Fruit fly (Drosophila melanogaster) whole organism, embryonic: ENCODE data around the gene CG34384.

ENCODE experiments used
- Atf6 ChIP-seq: fragments of 200-800 bp; sonication (Bioruptor generic); IDR thresholded peaks from 2 replicates; pipeline ENCODE4 v1.3.6; 2022; ENCODE audit warnings: missing biosample characterization, missing genetic modification characterization
- CG10431 ChIP-seq: fragments of 200-800 bp; sonication (Bioruptor generic); optimal IDR thresholded peaks from 3 replicates; lab custom pipeline; 2018; ENCODE audit warnings: missing biosample characterization, mild to moderate bottlenecking, missing genetic modification characterization
- CG12744 ChIP-seq: fragments of 200-800 bp; sonication (Bioruptor generic); optimal IDR thresholded peaks from 2 replicates; lab custom pipeline; 2016; ENCODE audit warnings: missing biosample characterization, missing genetic modification characterization
- CG14014 ChIP-seq: fragments of 200-800 bp; sonication (Bioruptor generic); IDR thresholded peaks from 2 replicates; pipeline ENCODE4 v1.3.6; 2022; ENCODE audit warnings: missing biosample characterization, missing genetic modification characterization
- CG14667 ChIP-seq: fragments of 200-800 bp; sonication (Bioruptor generic); IDR thresholded peaks from 2 replicates; pipeline ENCODE4 v1.3.6; 2022; ENCODE audit warnings: missing biosample characterization, missing genetic modification characterization
- CG14860 ChIP-seq: fragments of 200-800 bp; sonication (Bioruptor generic); IDR thresholded peaks from 3 replicates; pipeline ENCODE4 v1.3.6; 2022; ENCODE audit warnings: missing biosample characterization, missing genetic modification characterization; ENCODE audit not compliant: partially characterized antibody
- CG15269 ChIP-seq: fragments of 200-800 bp; sonication (Bioruptor generic); optimal IDR thresholded peaks from 2 replicates; lab custom pipeline; 2018; ENCODE audit warnings: missing biosample characterization, mild to moderate bottlenecking, missing genetic modification characterization, moderate library complexity
- CG17186 ChIP-seq: fragments of 200-800 bp; sonication (Bioruptor generic); optimal IDR thresholded peaks from 3 replicates; lab custom pipeline; 2017; ENCODE audit warnings: missing biosample characterization, missing genetic modification reagents, missing genetic modification characterization
- CG1832 ChIP-seq: fragments of 200-800 bp; sonication (Bioruptor generic); optimal IDR thresholded peaks from 2 replicates; lab custom pipeline; 2017; ENCODE audit warnings: missing biosample characterization, mild to moderate bottlenecking, missing genetic modification characterization, inconsistent platforms
- CG18619 ChIP-seq: fragments of 200-800 bp; sonication (Bioruptor generic); optimal IDR thresholded peaks from 3 replicates; lab custom pipeline; 2017; ENCODE audit warnings: missing biosample characterization, mild to moderate bottlenecking, missing genetic modification characterization
- CG2129 ChIP-seq: fragments of 200-800 bp; sonication (Bioruptor generic); IDR thresholded peaks from 2 replicates; pipeline ENCODE4 v1.3.6; 2022; ENCODE audit warnings: missing biosample characterization, missing genetic modification characterization; ENCODE audit not compliant: partially characterized antibody
- CG2875 ChIP-seq: fragments of 200-800 bp; sonication (Bioruptor generic); optimal IDR thresholded peaks from 2 replicates; lab custom pipeline; 2017; ENCODE audit warnings: missing biosample characterization, mild to moderate bottlenecking, missing genetic modification characterization, missing genetic modification reagents
- CG30020 ChIP-seq: fragments of 200-800 bp; optimal IDR thresholded peaks from 2 replicates; lab custom pipeline; 2019; ENCODE audit warnings: missing biosample characterization, mild to moderate bottlenecking, missing genetic modification characterization, moderate library complexity
- CG32772 ChIP-seq: fragments of 200-800 bp; sonication (Bioruptor generic); IDR thresholded peaks from 2 replicates; pipeline ENCODE4 v1.3.6; 2022; ENCODE audit warnings: missing biosample characterization, missing genetic modification characterization
- CG3407 ChIP-seq: fragments of 200-800 bp; sonication (Bioruptor generic); optimal IDR thresholded peaks from 2 replicates; lab custom pipeline; 2018; ENCODE audit warnings: missing biosample characterization, mild to moderate bottlenecking, missing genetic modification characterization
- CG34376 ChIP-seq: fragments of 200-800 bp; sonication (Bioruptor generic); optimal IDR thresholded peaks from 2 replicates; lab custom pipeline; 2018; ENCODE audit warnings: missing biosample characterization, mild to moderate bottlenecking, missing genetic modification characterization
- CG3847 ChIP-seq: fragments of 200-800 bp; sonication (Bioruptor generic); IDR thresholded peaks from 2 replicates; pipeline ENCODE4 v1.3.6; 2022; ENCODE audit warnings: missing biosample characterization, missing genetic modification characterization
- CG5953 ChIP-seq: fragments of 200-800 bp; sonication (Bioruptor generic); IDR thresholded peaks from 2 replicates; pipeline ENCODE4 v1.3.6; 2022; ENCODE audit warnings: missing biosample characterization, missing genetic modification characterization
- CG6813 ChIP-seq: fragments of 200-800 bp; sonication (Bioruptor generic); optimal IDR thresholded peaks from 2 replicates; lab custom pipeline; 2017; ENCODE audit warnings: missing biosample characterization, missing genetic modification characterization, mild to moderate bottlenecking, moderate library complexity, missing genetic modification reagents
- CG6854 ChIP-seq: fragments of 200-800 bp; sonication (Bioruptor generic); optimal IDR thresholded peaks from 3 replicates; lab custom pipeline; 2017; ENCODE audit warnings: missing biosample characterization, mild to moderate bottlenecking, missing genetic modification characterization
- CG7786 ChIP-seq: fragments of 200-800 bp; sonication (Bioruptor generic); optimal IDR thresholded peaks from 2 replicates; lab custom pipeline; 2016; ENCODE audit warnings: missing biosample characterization, missing genetic modification characterization
- CG7928 ChIP-seq: fragments of 200-800 bp; sonication (Bioruptor generic); optimal IDR thresholded peaks from 2 replicates; lab custom pipeline; 2017; ENCODE audit warnings: missing biosample characterization, mild to moderate bottlenecking, missing genetic modification characterization
- CG7963 ChIP-seq: fragments of 200-800 bp; sonication (Bioruptor generic); IDR thresholded peaks from 3 replicates; pipeline ENCODE4 v1.3.6; 2022; ENCODE audit warnings: missing biosample characterization, missing genetic modification characterization; ENCODE audit not compliant: partially characterized antibody
- CG9797 ChIP-seq: fragments of 200-800 bp; sonication (Bioruptor generic); optimal IDR thresholded peaks from 3 replicates; lab custom pipeline; 2018; ENCODE audit warnings: missing biosample characterization, mild to moderate bottlenecking, missing genetic modification characterization
- CG9932 ChIP-seq: fragments of 200-800 bp; sonication (Bioruptor generic); IDR thresholded peaks from 2 replicates; pipeline ENCODE4 v1.3.6; 2022; ENCODE audit warnings: missing biosample characterization, missing genetic modification characterization
- Dfd ChIP-seq, 2 experiments: fragments of >200 bp; optimal IDR thresholded peaks; 2 replicates each; lab custom pipeline; 2017; ENCODE audit warnings: missing biosample characterization in 2 of 2, missing genetic modification characterization in 2 of 2
- Eip74EF ChIP-seq, 2 experiments: fragments of 200-800 bp in 1 of 2; fragments of >200 bp in 1 of 2; sonication (Bioruptor generic) in 1 of 2; optimal IDR thresholded peaks; 2 replicates each; lab custom pipeline; 2017 to 2019; ENCODE audit warnings: missing biosample characterization in 2 of 2, missing genetic modification characterization in 2 of 2, mild to moderate bottlenecking in 1 of 2, moderate library complexity in 1 of 2
- Gug ChIP-seq: fragments of 200-800 bp; sonication (Bioruptor generic); IDR thresholded peaks from 4 replicates; pipeline ENCODE4 v1.3.6; 2022; ENCODE audit warnings: missing biosample characterization, missing genetic modification characterization
- HLH3B ChIP-seq: fragments of 200-800 bp; sonication (Bioruptor generic); IDR thresholded peaks from 2 replicates; pipeline ENCODE4 v1.3.6; 2022; ENCODE audit warnings: missing biosample characterization, missing genetic modification characterization
- Hr3 ChIP-seq: fragments of 200-800 bp; sonication (Bioruptor generic); optimal IDR thresholded peaks from 3 replicates; lab custom pipeline; 2016; ENCODE audit warnings: missing biosample characterization, missing genetic modification characterization
- Meics ChIP-seq: fragments of 200-800 bp; sonication (Bioruptor generic); optimal IDR thresholded peaks from 2 replicates; lab custom pipeline; 2017; ENCODE audit warnings: missing biosample characterization, mild to moderate bottlenecking, missing genetic modification characterization
- NfI ChIP-seq: fragments of 200-800 bp; sonication (Bioruptor generic); optimal IDR thresholded peaks from 3 replicates; lab custom pipeline; 2018; ENCODE audit warnings: missing biosample characterization, mild to moderate bottlenecking, missing genetic modification characterization, moderate library complexity
- Optix ChIP-seq: fragments of 200-800 bp; sonication (Bioruptor generic); IDR thresholded peaks from 3 replicates; pipeline ENCODE4 v1.3.6; 2022; ENCODE audit warnings: missing biosample characterization, missing genetic modification characterization
- Sox100B ChIP-seq: fragments of 200-800 bp; sonication (Bioruptor generic); optimal IDR thresholded peaks from 3 replicates; lab custom pipeline; 2018; ENCODE audit warnings: missing biosample characterization, mild to moderate bottlenecking, missing genetic modification characterization
- Sry-β ChIP-seq: fragments of 200-800 bp; sonication (Bioruptor generic); optimal IDR thresholded peaks from 2 replicates; lab custom pipeline; 2018; ENCODE audit warnings: missing biosample characterization, mild to moderate bottlenecking, missing genetic modification characterization, moderate library complexity
- ato ChIP-seq: fragments of 200-800 bp; sonication (Bioruptor generic); IDR thresholded peaks from 2 replicates; pipeline ENCODE4 v1.3.6; 2022; ENCODE audit warnings: missing biosample characterization, missing genetic modification characterization; ENCODE audit not compliant: partially characterized antibody
- bowl ChIP-seq: fragments of 200-800 bp; sonication (Bioruptor generic); IDR thresholded peaks from 2 replicates; pipeline ENCODE4 v1.3.6; 2022; ENCODE audit warnings: missing biosample characterization, missing genetic modification characterization
- cas ChIP-seq: fragments of 200-800 bp; sonication (Bioruptor generic); IDR thresholded peaks from 2 replicates; pipeline ENCODE4 v1.3.6; 2022; ENCODE audit warnings: missing biosample characterization, missing genetic modification characterization
- ci ChIP-seq: fragments of 200-800 bp; sonication (Bioruptor generic); IDR thresholded peaks from 3 replicates; pipeline ENCODE4 v1.3.6; 2022; ENCODE audit warnings: missing biosample characterization, missing genetic modification characterization
- gcm2 ChIP-seq: fragments of 200-800 bp; sonication (Bioruptor generic); optimal IDR thresholded peaks from 2 replicates; lab custom pipeline; 2016; ENCODE audit warnings: missing biosample characterization, missing genetic modification characterization
- inv ChIP-seq: fragments of 200-800 bp; sonication (Bioruptor generic); IDR thresholded peaks from 2 replicates; pipeline ENCODE4 v1.3.6; 2022; ENCODE audit warnings: missing biosample characterization, missing genetic modification characterization; ENCODE audit not compliant: partially characterized antibody
- kah ChIP-seq: fragments of 200-800 bp; sonication (Bioruptor generic); optimal IDR thresholded peaks from 2 replicates; lab custom pipeline; 2018; ENCODE audit warnings: missing biosample characterization, mild to moderate bottlenecking, missing genetic modification characterization
- kay ChIP-seq: fragments of 200-800 bp; sonication (Bioruptor generic); optimal IDR thresholded peaks from 2 replicates; lab custom pipeline; 2016; ENCODE audit warnings: missing biosample characterization, missing genetic modification characterization
- klu ChIP-seq: fragments of 200-800 bp; sonication (Bioruptor generic); IDR thresholded peaks from 2 replicates; pipeline ENCODE4 v1.3.6; 2022; ENCODE audit warnings: missing biosample characterization, missing genetic modification characterization
- lmd ChIP-seq: fragments of 200-800 bp; sonication (Bioruptor generic); IDR thresholded peaks from 2 replicates; pipeline ENCODE4 v1.3.6; 2022; ENCODE audit warnings: missing biosample characterization, missing genetic modification characterization
- nerfin-1 ChIP-seq: fragments of 200-800 bp; sonication (Bioruptor generic); optimal IDR thresholded peaks from 3 replicates; lab custom pipeline; 2019; ENCODE audit warnings: missing biosample characterization, mild to moderate bottlenecking, missing genetic modification characterization, moderate library complexity
- sens ChIP-seq: fragments of 200-800 bp; sonication (Bioruptor generic); peaks from one replicate; lab custom pipeline; 2016; ENCODE audit warnings: missing biosample characterization, missing genetic modification characterization
- sens-2 ChIP-seq: fragments of 200-800 bp; sonication (Bioruptor generic); IDR thresholded peaks from 2 replicates; pipeline ENCODE4 v1.3.6; 2022; ENCODE audit warnings: missing biosample characterization, missing genetic modification characterization
- stwl ChIP-seq: fragments of 200-800 bp; sonication (Bioruptor generic); optimal IDR thresholded peaks from 3 replicates; lab custom pipeline; 2018; ENCODE audit warnings: missing biosample characterization, mild to moderate bottlenecking, missing genetic modification characterization, moderate library complexity

The CG34384 gene

DNA sequence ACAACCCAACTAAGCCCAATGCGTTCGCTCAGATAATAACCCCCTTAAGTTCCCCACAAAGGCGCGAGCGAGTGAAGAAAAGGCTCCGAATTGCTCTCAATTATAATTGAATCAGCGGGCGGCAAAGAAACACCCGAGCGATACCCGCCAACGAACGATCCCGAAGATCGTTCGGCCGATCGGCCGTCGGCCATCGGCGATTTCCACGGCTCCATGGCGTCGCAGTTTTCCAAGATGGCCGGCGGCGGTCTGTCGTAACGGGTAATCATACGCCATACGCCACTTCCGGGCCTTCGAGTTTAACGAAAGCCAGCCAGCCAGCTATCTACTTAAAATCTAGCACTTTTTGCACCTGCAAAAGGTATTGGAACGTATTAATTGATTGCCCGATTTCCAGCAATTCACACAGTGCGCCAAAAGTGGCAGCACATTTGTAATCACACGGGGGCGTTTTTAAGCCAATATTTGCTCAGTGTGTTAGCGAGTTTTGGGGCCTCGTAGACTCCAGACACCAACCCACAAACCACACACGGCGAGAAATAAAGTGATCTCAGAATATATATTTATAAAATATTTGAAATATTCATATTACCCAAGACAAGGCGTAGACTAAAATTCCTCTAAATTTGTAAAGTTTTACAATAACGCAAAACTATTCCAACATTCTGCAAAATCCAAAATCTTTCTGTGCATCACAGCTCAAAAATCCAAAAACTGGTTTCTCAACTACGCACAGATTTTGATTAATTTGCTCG lies 78.3 kb downstream of the CG34384 start (continued):
- no peak for TF ChIP-seq Dfd (GFP tag; optimal IDR thresholded peaks at IDR 0.05; lab: Kevin White, UChicago)
- peak; percentile 26 for TF ChIP-seq Sox100B (GFP tag; lab: Kevin White, UChicago)
- peak; percentile 24 for TF ChIP-seq CG15269
- TF ChIP-seq inv (GFP tag; lab: Robert Waterston, UW): no peak
- TF ChIP-seq CG9797: no peak
- TF ChIP-seq CG34376 (GFP tag; lab: Kevin White, UChicago): no peak
- no peak for TF ChIP-seq Optix (GFP tag; lab: Robert Waterston, UW)
- peak; percentile 61 for TF ChIP-seq Atf6 (GFP tag; lab: Robert Waterston, UW)
- TF ChIP-seq gcm2 (GFP tag; lab: Kevin White, UChicago): no peak
- no peak for TF ChIP-seq CG5953 (GFP tag; lab: Robert Waterston, UW)
- TF ChIP-seq CG14860 (GFP tag; lab: Robert Waterston, UW): no peak
- TF ChIP-seq ato (GFP tag; lab: Robert Waterston, UW): no peak
- TF ChIP-seq bowl (GFP tag; lab: Robert Waterston, UW): no peak
- TF ChIP-seq NfI (GFP tag; lab: Kevin White, UChicago): peak; percentile 26
- no peak for TF ChIP-seq CG32772 (GFP tag; lab: Robert Waterston, UW)
- TF ChIP-seq Hr3 (GFP tag; lab: Kevin White, UChicago): no peak
- TF ChIP-seq CG7963 (GFP tag; lab: Robert Waterston, UW): no peak
- TF ChIP-seq ci (GFP tag; lab: Robert Waterston, UW): peak; percentile 63; the same call in 2 of the 3 replicates
- no peak for TF ChIP-seq kah (GFP tag; lab: Kevin White, UChicago)
- peak; percentile 76 for TF ChIP-seq CG9932 (GFP tag; lab: Robert Waterston, UW)
- TF ChIP-seq CG14667 (GFP tag; lab: Robert Waterston, UW): peak; percentile 41; the same call in 1 of the 2 replicates
- TF ChIP-seq cas (GFP tag; lab: Robert Waterston, UW): no peak
- TF ChIP-seq CG3407 (GFP tag; lab: Kevin White, UChicago): no peak
- TF ChIP-seq CG6813: peak; percentile 13
- TF ChIP-seq CG12744 (GFP tag; lab: Kevin White, UChicago): no peak
- TF ChIP-seq CG30020: no peak
- TF ChIP-seq Gug (GFP tag; lab: Robert Waterston, UW): no peak; the same call in 3 of the 4 replicates
- no peak for TF ChIP-seq CG1832
- TF ChIP-seq CG2129 (GFP tag; lab: Robert Waterston, UW): no peak
- no peak for TF ChIP-seq CG10431 (GFP tag; lab: Kevin White, UChicago)
- TF ChIP-seq klu: 0 out of 2 replicates have a peak, but pooled peaks have one; percentile 32
- peak; percentile 70 for TF ChIP-seq Meics (GFP tag; lab: Kevin White, UChicago)
- TF ChIP-seq sens (GFP tag; lab: Kevin White, UChicago): no peak
- TF ChIP-seq nerfin-1 (tag; lab: Kevin White, UChicago): no peak
- TF ChIP-seq CG7786: no peak
- TF ChIP-seq CG18619: peak; percentile 38
- no peak for TF ChIP-seq Sry-β
- peak; percentile 55 for TF ChIP-seq CG6854 (GFP tag; lab: Kevin White, UChicago)
- TF ChIP-seq CG3847 (GFP tag; lab: Robert Waterston, UW): no peak
- TF ChIP-seq HLH3B (GFP tag; lab: Robert Waterston, UW): no peak; the same call in none of the 2 replicates
- no peak for TF ChIP-seq sens-2 (GFP tag; lab: Robert Waterston, UW)
- TF ChIP-seq kay: no peak
- peak; percentile 12 for TF ChIP-seq CG7928 (GFP tag; lab: Kevin White, UChicago)
- TF ChIP-seq stwl (tag; lab: Kevin White, UChicago): no peak
- peak; percentile 76; the same call in 1 of the 2 replicates for TF ChIP-seq lmd (GFP tag; lab: Robert Waterston, UW)
- TF ChIP-seq CG2875 (GFP tag; lab: Kevin White, UChicago): peak; percentile 20
- peak in 1 of 2 experiments; percentile 53 for TF ChIP-seq Eip74EF (GFP tag; optimal IDR thresholded peaks at IDR 0.05; lab: Kevin White, UChicago)
- peak; percentile 42; the same call in 1 of the 2 replicates for TF ChIP-seq CG14014 (GFP tag; lab: Robert Waterston, UW)
- TF ChIP-seq CG17186 (GFP tag; lab: Kevin White, UChicago): no peak
